Fruit fly (Drosophila melanogaster) whole organism, embryonic: ENCODE measurements around the gene Tsf2.

ENCODE experiments used
- Atf3 ChIP-seq: fragments of 200-800 bp; sonication (Bioruptor generic); optimal IDR thresholded peaks from 3 replicates; lab custom pipeline; 2016; ENCODE audit warnings: missing biosample characterization, missing genetic modification characterization
- Awh ChIP-seq: fragments of 200-800 bp; sonication (Bioruptor generic); IDR thresholded peaks from 2 replicates; pipeline ENCODE4, ENCODE4 v1.3.6; 2022; ENCODE audit warnings: missing biosample characterization, missing genetic modification characterization
- B-H1 ChIP-seq: fragments of 200-800 bp; sonication (Bioruptor generic); IDR thresholded peaks from 3 replicates; pipeline ENCODE4 v1.3.6; 2022; ENCODE audit warnings: missing biosample characterization, missing genetic modification characterization
- Bgb ChIP-seq: fragments of 200-800 bp; sonication (Bioruptor generic); IDR thresholded peaks from 2 replicates; pipeline ENCODE4 v1.3.6; 2022; ENCODE audit warnings: missing biosample characterization, missing genetic modification characterization; ENCODE audit not compliant: partially characterized antibody
- Blimp-1 ChIP-seq: fragments of 200-800 bp; sonication (Bioruptor generic); optimal IDR thresholded peaks from 3 replicates; lab custom pipeline; 2018; ENCODE audit warnings: missing biosample characterization, missing genetic modification characterization, mild to moderate bottlenecking, moderate library complexity, missing genetic modification reagents
- CG11398 ChIP-seq: fragments of 200-800 bp; sonication (Bioruptor generic); optimal IDR thresholded peaks from 2 replicates; lab custom pipeline; 2016; ENCODE audit warnings: missing biosample characterization, missing genetic modification characterization
- CG11456 ChIP-seq: fragments of 200-800 bp; sonication (Bioruptor generic); IDR thresholded peaks from 3 replicates; pipeline ENCODE4 v1.3.6; 2022; ENCODE audit warnings: missing biosample characterization, missing genetic modification characterization
- CG12104 ChIP-seq: fragments of 200-800 bp; sonication (Bioruptor generic); optimal IDR thresholded peaks from 3 replicates; lab custom pipeline; 2016; ENCODE audit warnings: missing biosample characterization, missing genetic modification characterization
- CG12155 ChIP-seq: fragments of 200-800 bp; sonication (Bioruptor generic); optimal IDR thresholded peaks from 3 replicates; lab custom pipeline; 2016; ENCODE audit warnings: missing biosample characterization, missing genetic modification characterization
- CG12391 ChIP-seq: fragments of 200-800 bp; sonication (Bioruptor generic); optimal IDR thresholded peaks from 3 replicates; lab custom pipeline; 2018; ENCODE audit warnings: missing biosample characterization, mild to moderate bottlenecking, missing genetic modification characterization, moderate library complexity
- CG15479 ChIP-seq: fragments of 200-800 bp; sonication (Bioruptor generic); optimal IDR thresholded peaks from 3 replicates; lab custom pipeline; 2019; ENCODE audit warnings: missing biosample characterization, mild to moderate bottlenecking, missing genetic modification characterization, moderate library complexity
- CG1603 ChIP-seq: fragments of 200-800 bp; sonication (Bioruptor generic); optimal IDR thresholded peaks from 2 replicates; lab custom pipeline; 2019; ENCODE audit warnings: missing biosample characterization, mild to moderate bottlenecking, missing genetic modification characterization, moderate library complexity
- CG17568 ChIP-seq: fragments of 200-800 bp; sonication (Bioruptor generic); optimal IDR thresholded peaks from 2 replicates; lab custom pipeline; 2018; ENCODE audit warnings: missing biosample characterization, mild to moderate bottlenecking, missing genetic modification characterization, moderate library complexity
- CG18599 ChIP-seq: fragments of 200-800 bp; sonication (Bioruptor generic); optimal IDR thresholded peaks from 3 replicates; lab custom pipeline; 2017; ENCODE audit warnings: missing biosample characterization, missing genetic modification characterization, mild to moderate bottlenecking, moderate library complexity, missing genetic modification reagents
- CG2116 ChIP-seq: fragments of 200-800 bp; sonication (Bioruptor generic); optimal IDR thresholded peaks from 3 replicates; lab custom pipeline; 2018; ENCODE audit warnings: missing biosample characterization, mild to moderate bottlenecking, missing genetic modification characterization
- CG2202 ChIP-seq: fragments of 200-800 bp; sonication (Bioruptor generic); optimal IDR thresholded peaks from 2 replicates; lab custom pipeline; 2018; ENCODE audit warnings: missing biosample characterization, mild to moderate bottlenecking, missing genetic modification characterization
- CG2875 ChIP-seq: fragments of 200-800 bp; sonication (Bioruptor generic); optimal IDR thresholded peaks from 2 replicates; lab custom pipeline; 2017; ENCODE audit warnings: missing biosample characterization, mild to moderate bottlenecking, missing genetic modification characterization, missing genetic modification reagents
- CG30431 ChIP-seq: fragments of 200-800 bp; sonication (Bioruptor generic); optimal IDR thresholded peaks from 2 replicates; lab custom pipeline; 2017; ENCODE audit warnings: missing biosample characterization, missing genetic modification characterization
- CG31224 ChIP-seq: fragments of 200-800 bp; sonication (Bioruptor generic); IDR thresholded peaks from 2 replicates; pipeline ENCODE4 v1.3.6; 2022; ENCODE audit warnings: missing biosample characterization, missing genetic modification characterization
- CG31441 ChIP-seq: fragments of 200-800 bp; sonication (Bioruptor generic); IDR thresholded peaks from 2 replicates; pipeline ENCODE4 v1.3.6; 2022; ENCODE audit warnings: missing biosample characterization, missing genetic modification characterization
- CG33213 ChIP-seq: fragments of 200-800 bp; sonication (Bioruptor generic); optimal IDR thresholded peaks from 3 replicates; lab custom pipeline; 2016; ENCODE audit warnings: missing biosample characterization, missing genetic modification characterization
- CG4617 ChIP-seq: fragments of 200-800 bp; sonication (Bioruptor generic); optimal IDR thresholded peaks from 3 replicates; lab custom pipeline; 2016; ENCODE audit warnings: missing biosample characterization, missing genetic modification characterization, borderline replicate concordance
- CG6254 ChIP-seq: fragments of 200-800 bp; sonication (Bioruptor generic); optimal IDR thresholded peaks from 3 replicates; lab custom pipeline; 2017; ENCODE audit warnings: mild to moderate bottlenecking, missing biosample characterization, missing genetic modification reagents, missing genetic modification characterization
- CG6683 ChIP-seq: fragments of 200-800 bp; sonication (Bioruptor generic); optimal IDR thresholded peaks from 2 replicates; lab custom pipeline; 2017; ENCODE audit warnings: missing biosample characterization, mild to moderate bottlenecking, missing genetic modification characterization, missing genetic modification reagents
- CG6854 ChIP-seq: fragments of 200-800 bp; sonication (Bioruptor generic); optimal IDR thresholded peaks from 3 replicates; lab custom pipeline; 2017; ENCODE audit warnings: missing biosample characterization, mild to moderate bottlenecking, missing genetic modification characterization
- CG8388 ChIP-seq: fragments of 200-800 bp; sonication (Bioruptor generic); optimal IDR thresholded peaks from 2 replicates; lab custom pipeline; 2019; ENCODE audit warnings: missing biosample characterization, mild to moderate bottlenecking, missing genetic modification characterization, moderate library complexity
- CG8944 ChIP-seq: fragments of 200-800 bp; sonication (Bioruptor generic); optimal IDR thresholded peaks from 3 replicates; lab custom pipeline; 2016; ENCODE audit warnings: missing biosample characterization, missing genetic modification characterization
- Dbx ChIP-seq: fragments of 200-800 bp; sonication (Bioruptor generic); IDR thresholded peaks from 3 replicates; pipeline ENCODE4 v1.3.6; 2022; ENCODE audit warnings: missing biosample characterization, missing genetic modification characterization
- Elba2 ChIP-seq: fragments of 200-800 bp; sonication (Bioruptor generic); optimal IDR thresholded peaks from 3 replicates; lab custom pipeline; 2016; ENCODE audit warnings: missing biosample characterization, missing genetic modification characterization
- HHEX ChIP-seq: fragments of 200-800 bp; sonication (Bioruptor generic); optimal IDR thresholded peaks from 3 replicates; lab custom pipeline; 2017; ENCODE audit warnings: missing biosample characterization, mild to moderate bottlenecking, missing genetic modification characterization, missing genetic modification reagents
- HLH3B ChIP-seq: fragments of 200-800 bp; sonication (Bioruptor generic); IDR thresholded peaks from 2 replicates; pipeline ENCODE4 v1.3.6; 2022; ENCODE audit warnings: missing biosample characterization, missing genetic modification characterization
- Myb ChIP-seq: fragments of 200-800 bp; sonication (Bioruptor generic); optimal IDR thresholded peaks from 2 replicates; lab custom pipeline; 2016; ENCODE audit warnings: missing biosample characterization, missing genetic modification characterization
- Neu2 ChIP-seq: fragments of 200-800 bp; sonication (Bioruptor generic); optimal IDR thresholded peaks from 3 replicates; lab custom pipeline; 2016; ENCODE audit warnings: missing biosample characterization, missing genetic modification characterization, borderline replicate concordance
- Oli ChIP-seq: fragments of 200-800 bp; sonication (Bioruptor generic); optimal IDR thresholded peaks from 2 replicates; lab custom pipeline; 2018; ENCODE audit warnings: missing biosample characterization, mild to moderate bottlenecking, missing genetic modification characterization, moderate library complexity
- Optix ChIP-seq: fragments of 200-800 bp; sonication (Bioruptor generic); IDR thresholded peaks from 3 replicates; pipeline ENCODE4 v1.3.6; 2022; ENCODE audit warnings: missing biosample characterization, missing genetic modification characterization
- Taf1 ChIP-seq: fragments of 200-800 bp; sonication (Bioruptor generic); IDR thresholded peaks from 2 replicates; pipeline ENCODE4 v1.3.6; 2022; ENCODE audit warnings: missing biosample characterization, missing genetic modification characterization
- Trl ChIP-seq, 3 experiments: fragments of >200 bp in 2 of 3; fragments of 200-800 bp in 1 of 3; sonication (Bioruptor generic) in 1 of 3; optimal IDR thresholded peaks; 2 replicates in 1 of 3; 3 replicates in 2 of 3; lab custom pipeline; 2016 to 2017; ENCODE audit warnings: missing biosample characterization in 1 of 3, missing genetic modification characterization in 1 of 3
- ap ChIP-seq: fragments of 200-800 bp; sonication (Bioruptor generic); IDR thresholded peaks from 2 replicates; pipeline ENCODE4 v1.3.6; 2022; ENCODE audit warnings: missing biosample characterization, missing genetic modification characterization
- bcd ChIP-seq: fragments of 200-800 bp; sonication (Bioruptor generic); optimal IDR thresholded peaks from 2 replicates; lab custom pipeline; 2017; ENCODE audit warnings: missing biosample characterization, mild to moderate bottlenecking, missing genetic modification characterization
- disco-r ChIP-seq: fragments of 200-800 bp; sonication (Bioruptor generic); optimal IDR thresholded peaks from 2 replicates; lab custom pipeline; 2016; ENCODE audit warnings: missing biosample characterization, missing genetic modification characterization
- ewg ChIP-seq: fragments of 200-800 bp; sonication (Bioruptor generic); optimal IDR thresholded peaks from 3 replicates; lab custom pipeline; 2017; ENCODE audit warnings: mild to moderate bottlenecking, missing biosample characterization, missing genetic modification reagents, missing genetic modification characterization
- fd102C ChIP-seq: fragments of 200-800 bp; sonication (Bioruptor generic); optimal IDR thresholded peaks from 2 replicates; lab custom pipeline; 2018; ENCODE audit warnings: missing biosample characterization, mild to moderate bottlenecking, missing genetic modification characterization, moderate library complexity
- fu2 ChIP-seq: fragments of 200-800 bp; sonication (Bioruptor generic); optimal IDR thresholded peaks from 2 replicates; lab custom pipeline; 2016; ENCODE audit warnings: missing biosample characterization, missing genetic modification characterization
- gcm ChIP-seq: fragments of 200-800 bp; sonication (Bioruptor generic); optimal IDR thresholded peaks from 2 replicates; lab custom pipeline; 2019; ENCODE audit warnings: missing biosample characterization, mild to moderate bottlenecking, missing genetic modification characterization, moderate library complexity
- gcm2 ChIP-seq: fragments of 200-800 bp; sonication (Bioruptor generic); optimal IDR thresholded peaks from 2 replicates; lab custom pipeline; 2016; ENCODE audit warnings: missing biosample characterization, missing genetic modification characterization
- p53 ChIP-seq: fragments of 200-800 bp; sonication (Bioruptor generic); optimal IDR thresholded peaks from 2 replicates; lab custom pipeline; 2016; ENCODE audit warnings: missing biosample characterization, missing genetic modification characterization
- salm ChIP-seq: fragments of 200-800 bp; sonication (Bioruptor generic); optimal IDR thresholded peaks from 2 replicates; lab custom pipeline; 2018; ENCODE audit warnings: missing biosample characterization, mild to moderate bottlenecking, missing genetic modification characterization
- trem ChIP-seq: fragments of 200-800 bp; optimal IDR thresholded peaks from 3 replicates; lab custom pipeline; 2019; ENCODE audit warnings: missing biosample characterization, mild to moderate bottlenecking, missing genetic modification characterization, moderate library complexity
- zen ChIP-seq: fragments of 200-800 bp; sonication (Bioruptor generic); optimal IDR thresholded peaks from 3 replicates; lab custom pipeline; 2018; ENCODE audit warnings: missing biosample characterization, mild to moderate bottlenecking, missing genetic modification characterization, moderate library complexity

Gene Tsf2

dm6 chr3L:12526433-12527113 is 7.0 kb downstream of the Tsf2 start, which contains the start of gene eIF2beta (continued):
- TF ChIP-seq gcm2 (GFP tag; lab: Kevin White, UChicago) (no peak), CG31441 (GFP tag; lab: Robert Waterston, UW) (no peak), Trl (optimal IDR thresholded peaks at IDR 0.05; lab: Kevin White, UChicago) (no peak), Trl (GFP tag; optimal IDR thresholded peaks at IDR 0.05; lab: Kevin White, UChicago) (peak; percentile 18), CG1603 (tag; lab: Kevin White, UChicago) (peak; percentile 37), CG6854 (peak; percentile 38), CG2116 (GFP tag; lab: Kevin White, UChicago) (peak; percentile 40), CG6254 (GFP tag; lab: Kevin White, UChicago) (peak; percentile 80), Myb (GFP tag; lab: Kevin White, UChicago) (no peak), CG33213 (GFP tag; lab: Kevin White, UChicago) (no peak), CG4617 (GFP tag; lab: Kevin White, UChicago) (peak; percentile 64), CG8388 (GFP tag; lab: Kevin White, UChicago) (no peak), Optix (GFP tag; lab: Robert Waterston, UW) (no peak), Atf3 (GFP tag; lab: Kevin White, UChicago) (no peak), CG6683 (GFP tag; lab: Kevin White, UChicago) (no peak), gcm (peak; percentile 22), CG11398 (GFP tag; lab: Kevin White, UChicago) (no peak), CG12391 (tag; lab: Kevin White, UChicago) (peak; percentile 44), fd102C (peak; percentile 7), B-H1 (GFP tag; lab: Robert Waterston, UW) (no peak; the same call in 2 of the 3 replicates), trem (tag; lab: Kevin White, UChicago) (peak; percentile 80), Neu2 (no peak), CG17568 (GFP tag; lab: Kevin White, UChicago) (no peak), CG2202 (tag; lab: Kevin White, UChicago) (peak; percentile 20), CG18599 (GFP tag; lab: Kevin White, UChicago) (no peak), CG31224 (GFP tag; lab: Robert Waterston, UW) (no peak), CG15479 (peak; percentile 14), disco-r (GFP tag; lab: Kevin White, UChicago) (no peak), p53 (no peak), bcd (GFP tag; lab: Kevin White, UChicago) (no peak), CG8944 (GFP tag; lab: Kevin White, UChicago) (no peak), Blimp-1 (peak; percentile 19), CG2875 (GFP tag; lab: Kevin White, UChicago) (peak; percentile 4), HLH3B (GFP tag; lab: Robert Waterston, UW) (no peak), ap (GFP tag; lab: Robert Waterston, UW) (no peak), zen (tag; lab: Kevin White, UChicago) (no peak), HHEX (no peak), CG12155 (GFP tag; lab: Kevin White, UChicago) (no peak), CG11456 (GFP tag; lab: Robert Waterston, UW) (0 out of 3 replicates have a peak, but pooled peaks have one; percentile 41), Taf1 (GFP tag; lab: Robert Waterston, UW) (no peak), salm (tag; lab: Kevin White, UChicago) (no peak), Bgb (peak; percentile 37; the same call in 1 of the 2 replicates), fu2 (GFP tag; lab: Kevin White, UChicago) (peak; percentile 18), CG30431 (no peak), CG12104 (GFP tag; lab: Kevin White, UChicago) (no peak), Elba2 (GFP tag; lab: Kevin White, UChicago) (no peak), Oli (no peak), Dbx (GFP tag; lab: Robert Waterston, UW) (no peak), Awh (no peak), ewg (GFP tag; lab: Kevin White, UChicago) (no peak)
